Fruit fly (Drosophila melanogaster): Measurements from ENCODE around the gene CG14207.

DNA sequence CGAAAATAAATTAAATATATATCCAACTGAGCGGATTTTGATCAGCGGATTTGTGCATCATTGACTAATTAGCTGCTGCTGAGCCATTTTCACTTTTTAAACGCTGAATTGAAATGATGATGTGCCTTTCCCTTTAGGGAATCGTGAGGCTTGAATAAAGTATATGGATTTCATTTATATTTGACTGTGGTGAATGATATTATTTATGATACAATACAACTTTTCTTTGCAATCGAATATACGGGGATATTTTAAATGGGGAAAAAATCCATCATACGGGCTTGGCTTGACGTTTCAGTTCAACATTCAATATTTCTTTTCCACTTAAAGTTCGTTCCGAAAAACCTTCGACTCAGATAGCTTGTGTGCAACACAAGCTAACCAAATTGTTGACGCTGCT, 6.2 kb downstream of the CG14207 start, which contains the start of the genes Shawn and Tyler:
- no peak for TF ChIP-seq CTCF (optimal IDR thresholded peaks at IDR 0.05)
- TF ChIP-seq CG8478 (optimal IDR thresholded peaks at IDR 0.05) = no peak

Data from S2 (cell line).